Worm (Caenorhabditis elegans) whole organism, L4 larva: Measurements from ENCODE around the gene T26G10.3.

Source experiments
- ZK337.2 ChIP-seq: fragments of 200-800 bp; sonication (Bioruptor generic); IDR thresholded peaks from 2 replicates; pipeline ENCODE4 v1.3.6; 2022; ENCODE audit warnings: missing genetic modification reagents, missing genetic modification characterization, missing compliant biosample characterization
- aly-2 ChIP-seq: sonication (generic microtip); optimal IDR thresholded peaks from 2 replicates; lab custom pipeline; 2018; ENCODE audit warnings: missing biosample characterization, missing genetic modification characterization
- ceh-82 ChIP-seq: sonication (generic microtip); optimal IDR thresholded peaks from 2 replicates; lab custom pipeline; 2017; ENCODE audit warnings: missing biosample characterization, missing genetic modification characterization
- fkh-10 ChIP-seq: fragments of 150-350 bp; optimal IDR thresholded peaks from 2 replicates; lab custom pipeline; 2014; ENCODE audit warnings: missing biosample characterization, missing genetic modification reagents, missing genetic modification characterization
- hlh-30 ChIP-seq: sonication (generic microtip); optimal IDR thresholded peaks from 2 replicates; lab custom pipeline; 2017; ENCODE audit warnings: antibody characterized with exemption, mild to moderate bottlenecking, missing genetic modification characterization, missing compliant biosample characterization; ENCODE audit not compliant: insufficient read depth
- lin-13 ChIP-seq: fragments of 150-350 bp; optimal IDR thresholded peaks from 2 replicates; lab custom pipeline; 2014; ENCODE audit warnings: missing biosample characterization, missing genetic modification reagents, missing genetic modification characterization
- madf-5 ChIP-seq, 2 experiments: fragments of 200-800 bp; sonication (Bioruptor generic); IDR thresholded peaks; 2 replicates each; pipeline ENCODE4 v1.3.6; 2022; ENCODE audit warnings: missing compliant biosample characterization in 2 of 2, missing genetic modification characterization in 2 of 2
- mdt-29 ChIP-seq: fragments of 200-800 bp; sonication (Bioruptor generic); IDR thresholded peaks from 2 replicates; pipeline ENCODE4 v1.3.6; 2022; ENCODE audit warnings: missing genetic modification reagents, missing genetic modification characterization, missing compliant biosample characterization
- unc-130 ChIP-seq: sonication (generic microtip); optimal IDR thresholded peaks from 2 replicates; lab custom pipeline; 2016; ENCODE audit warnings: missing genetic modification reagents, missing genetic modification characterization, missing compliant biosample characterization

DNA sequence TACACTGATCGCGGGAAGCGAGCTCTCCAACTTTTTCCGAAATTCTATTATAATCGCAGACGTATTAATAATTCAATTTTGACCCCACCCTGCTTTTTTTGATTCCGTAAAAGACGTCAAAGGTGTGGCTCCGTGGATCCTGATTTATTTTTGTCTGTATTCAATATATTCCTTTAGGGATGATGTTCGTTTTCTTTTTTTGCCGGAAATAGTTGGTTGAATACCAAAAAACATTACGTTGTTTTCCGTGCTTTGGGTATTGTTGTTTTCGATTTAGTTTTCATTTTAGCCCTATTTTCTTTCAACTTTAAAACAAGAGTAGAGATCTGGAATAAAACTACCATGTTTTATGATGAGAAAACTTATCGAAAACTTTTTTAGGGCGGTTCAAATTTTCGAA, 36.5 kb downstream of the T26G10.3 start:
- TF ChIP-seq ZK337.2 (GFP tag; lab: Robert Waterston, UW) (no peak), hlh-30 (no peak), ceh-82 (tag; lab: Kevin White, UChicago) (no peak), aly-2 (no peak), unc-130 (GFP tag; lab: Kevin White, UChicago) (no peak), lin-13 (GFP tag; lab: Kevin White, UChicago) (no peak), fkh-10 (no peak), mdt-29 (GFP tag; lab: Robert Waterston, UW) (no peak), madf-5 (GFP tag; IDR thresholded peaks at IDR 0.05; lab: Robert Waterston, UW) (no peak)
